Fruit fly (Drosophila melanogaster): ENCODE results near the gene Fdx2.

The Fdx2 gene

dm6 chr3L:4313299-4313698 is 21.0 kb downstream of the Fdx2 start, which contains the start of gene Claspin (continued):
- TF ChIP-seq jing (GFP tag; optimal IDR thresholded peaks at IDR 0.05) = no peak
- no peak for TF ChIP-seq p53 (GFP tag; optimal IDR thresholded peaks at IDR 0.05)
- TF ChIP-seq cg (GFP tag; optimal IDR thresholded peaks at IDR 0.05) = peak; percentile 68
- no peak for TF ChIP-seq Jarid2 (GFP tag; optimal IDR thresholded peaks at IDR 0.05)
- no peak for TF ChIP-seq az2 (GFP tag; optimal IDR thresholded peaks at IDR 0.05)
- TF ChIP-seq fru (optimal IDR thresholded peaks at IDR 0.05) = no peak
- TF ChIP-seq CG31388 (GFP tag; optimal IDR thresholded peaks at IDR 0.05) = no peak
- TF ChIP-seq CG17829 (tag; optimal IDR thresholded peaks at IDR 0.05) = peak; percentile 19
- no peak for TF ChIP-seq CG10565 (GFP tag; optimal IDR thresholded peaks at IDR 0.05)
- no peak for TF ChIP-seq nau (GFP tag; optimal IDR thresholded peaks at IDR 0.05)
- peak; percentile 31 for TF ChIP-seq CG17385 (GFP tag; optimal IDR thresholded peaks at IDR 0.05)
- no peak for TF ChIP-seq D19B (GFP tag; optimal IDR thresholded peaks at IDR 0.05)
- no peak for TF ChIP-seq onecut (GFP tag; IDR thresholded peaks at IDR 0.05)
- no peak for TF ChIP-seq CG4360 (GFP tag; IDR thresholded peaks at IDR 0.05)
- TF ChIP-seq gsb-n (tag; optimal IDR thresholded peaks at IDR 0.05) = no peak
- peak; percentile 38 for TF ChIP-seq CG9817 (tag; optimal IDR thresholded peaks at IDR 0.05)
- TF ChIP-seq tx (GFP tag; optimal IDR thresholded peaks at IDR 0.05) = peak; percentile 30
- TF ChIP-seq scrt (GFP tag; optimal IDR thresholded peaks at IDR 0.05) = no peak
- peak; percentile 66 for TF ChIP-seq Lhr (GFP tag; optimal IDR thresholded peaks at IDR 0.05)
- TF ChIP-seq CG17568 (GFP tag; optimal IDR thresholded peaks at IDR 0.05) = no peak
- TF ChIP-seq CG10209 (GFP tag; optimal IDR thresholded peaks at IDR 0.05) = peak; percentile 54
- no peak for TF ChIP-seq Taf1 (GFP tag; IDR thresholded peaks at IDR 0.05)
- no peak for TF ChIP-seq Ada2b (GFP tag; IDR thresholded peaks at IDR 0.05)
- TF ChIP-seq eve (GFP tag; optimal IDR thresholded peaks at IDR 0.05) = no peak
- TF ChIP-seq pzg (GFP tag; optimal IDR thresholded peaks at IDR 0.05) = peak; percentile 83
- TF ChIP-seq slp2 (GFP tag; optimal IDR thresholded peaks at IDR 0.05) = no peak
- TF ChIP-seq lmd (GFP tag; IDR thresholded peaks at IDR 0.05) = peak; percentile 5; the same call in 1 of the 2 replicates
- TF ChIP-seq Adf1 (GFP tag; IDR thresholded peaks at IDR 0.05) = no peak
- no peak for TF ChIP-seq CG7271 (tag; optimal IDR thresholded peaks at IDR 0.05)
- no peak for TF ChIP-seq CG1529 (GFP tag; optimal IDR thresholded peaks at IDR 0.05)
- TF ChIP-seq CG34224 (GFP tag; IDR thresholded peaks at IDR 0.05; ENCODE audit: partially characterized antibody) = peak; percentile 47; the same call in 1 of the 3 replicates
- no peak for TF ChIP-seq CG4404 (GFP tag; IDR thresholded peaks at IDR 0.05)
- no peak for TF ChIP-seq CG5180 (GFP tag; optimal IDR thresholded peaks at IDR 0.05)
- peak; percentile 30; the same call in 1 of the 3 replicates for TF ChIP-seq dysf (GFP tag; IDR thresholded peaks at IDR 0.05)
- TF ChIP-seq gcm (GFP tag; optimal IDR thresholded peaks at IDR 0.05) = peak; percentile 94
- no peak for TF ChIP-seq CG13894 (tag; optimal IDR thresholded peaks at IDR 0.05)
- TF ChIP-seq ken (GFP tag; IDR thresholded peaks at IDR 0.05) = peak; percentile 41; the same call in 1 of the 3 replicates
- peak; percentile 38 for TF ChIP-seq trem (tag; optimal IDR thresholded peaks at IDR 0.05)
- no peak for TF ChIP-seq odd (GFP tag; optimal IDR thresholded peaks at IDR 0.05)
- TF ChIP-seq CG2120 (GFP tag; optimal IDR thresholded peaks at IDR 0.05) = peak; percentile 75
- TF ChIP-seq da (GFP tag; optimal IDR thresholded peaks at IDR 0.05) = no peak
- TF ChIP-seq al (GFP tag; IDR thresholded peaks at IDR 0.05) = no peak
- no peak for TF ChIP-seq HLH3B (GFP tag; IDR thresholded peaks at IDR 0.05)
- TF ChIP-seq prd (optimal IDR thresholded peaks at IDR 0.05) = no peak
- no peak for TF ChIP-seq prd (GFP tag; IDR thresholded peaks at IDR 0.05)
- peak; percentile 44 for TF ChIP-seq nmo (GFP tag; optimal IDR thresholded peaks at IDR 0.05)
- TF ChIP-seq sc (optimal IDR thresholded peaks at IDR 0.05) = no peak
- TF ChIP-seq sc (GFP tag; optimal IDR thresholded peaks at IDR 0.05) = no peak
- TF ChIP-seq slbo (GFP tag; IDR thresholded peaks at IDR 0.05) = peak; percentile 72
- no peak for TF ChIP-seq unpg (GFP tag; optimal IDR thresholded peaks at IDR 0.05)
- no peak for TF ChIP-seq CG30431 (GFP tag; optimal IDR thresholded peaks at IDR 0.05)
- no peak for TF ChIP-seq CG14667 (GFP tag; IDR thresholded peaks at IDR 0.05)
- TF ChIP-seq CG34422 (GFP tag; IDR thresholded peaks at IDR 0.05) = no peak
